Fruit fly (Drosophila melanogaster): ENCODE data around the gene Osi21.

The Osi21 gene

dm6 chr2L:11322800-11323199, 37.3 kb upstream of the Osi21 start:
- no peak for TF ChIP-seq CG34367 (tag; optimal IDR thresholded peaks at IDR 0.05)
- TF ChIP-seq CG10348 (GFP tag; IDR thresholded peaks at IDR 0.05), result no peak
- no peak for TF ChIP-seq Snoo (tag; optimal IDR thresholded peaks at IDR 0.05)
- TF ChIP-seq CG15710 (tag; optimal IDR thresholded peaks at IDR 0.05), result no peak
- TF ChIP-seq EcR (GFP tag; optimal IDR thresholded peaks at IDR 0.05), result no peak
- no peak for TF ChIP-seq CG32121 (GFP tag; IDR thresholded peaks at IDR 0.05)
- no peak for TF ChIP-seq CG13204 (GFP tag; optimal IDR thresholded peaks at IDR 0.05)
- TF ChIP-seq CG8301 (tag; optimal IDR thresholded peaks at IDR 0.05), result no peak
- no peak for TF ChIP-seq Pif1A (GFP tag; optimal IDR thresholded peaks at IDR 0.05)
- TF ChIP-seq CG8159 (tag; optimal IDR thresholded peaks at IDR 0.05), result no peak
- no peak for TF ChIP-seq CG14655 (GFP tag; optimal IDR thresholded peaks at IDR 0.05)
- no peak for TF ChIP-seq CG9948 (tag; optimal IDR thresholded peaks at IDR 0.05)
- no peak for TF ChIP-seq D1 (tag; optimal IDR thresholded peaks at IDR 0.05)
- TF ChIP-seq rn (GFP tag; IDR thresholded peaks at IDR 0.05), result no peak
- no peak for TF ChIP-seq CG4496 (GFP tag; IDR thresholded peaks at IDR 0.05)
- TF ChIP-seq Pif1B (GFP tag; optimal IDR thresholded peaks at IDR 0.05), result no peak

- TF ChIP-seq CG17806 (tag; optimal IDR thresholded peaks at IDR 0.05), result peak; percentile 33
- peak; percentile 15 for TF ChIP-seq CG15710 (tag; optimal IDR thresholded peaks at IDR 0.05)
- TF ChIP-seq CG13204 (GFP tag; optimal IDR thresholded peaks at IDR 0.05), result no peak
- peak; percentile 11 for TF ChIP-seq CG8301 (tag; optimal IDR thresholded peaks at IDR 0.05)
- peak; percentile 19 for TF ChIP-seq CG14655 (GFP tag; optimal IDR thresholded peaks at IDR 0.05)
- no peak for TF ChIP-seq CG10348 (GFP tag; IDR thresholded peaks at IDR 0.05)
- TF ChIP-seq D1 (tag; optimal IDR thresholded peaks at IDR 0.05), result no peak
- no peak for TF ChIP-seq Snoo (tag; optimal IDR thresholded peaks at IDR 0.05)
- TF ChIP-seq CG9948 (tag; optimal IDR thresholded peaks at IDR 0.05), result peak; percentile 31
- TF ChIP-seq CG8159 (tag; optimal IDR thresholded peaks at IDR 0.05), result peak; percentile 40
Observed at dm6 chr2L:11322115-11322514, 36.6 kb upstream of the Osi21 start.

dm6 chr2L:11319221-11319620, 33.7 kb upstream of the Osi21 start:
- TF ChIP-seq CG8301 (tag; optimal IDR thresholded peaks at IDR 0.05) (peak; percentile 11), CG14655 (GFP tag; optimal IDR thresholded peaks at IDR 0.05) (peak; percentile 26), CG15710 (tag; optimal IDR thresholded peaks at IDR 0.05) (peak; percentile 7), Pif1A (GFP tag; optimal IDR thresholded peaks at IDR 0.05) (no peak), CG12605 (GFP tag; IDR thresholded peaks at IDR 0.05) (no peak)

dm6 chr2L:11318464-11318863, 33.0 kb upstream of the Osi21 start:
- TF ChIP-seq gl (tag; optimal IDR thresholded peaks at IDR 0.05), result no peak
- TF ChIP-seq CG17806 (tag; optimal IDR thresholded peaks at IDR 0.05), result no peak
- no peak for TF ChIP-seq CG8301 (tag; optimal IDR thresholded peaks at IDR 0.05)
- TF ChIP-seq EcR (GFP tag; optimal IDR thresholded peaks at IDR 0.05), result no peak

dm6 chr2L:11317655-11318278, 32.3 kb upstream of the Osi21 start:
- TF ChIP-seq CG8159 (tag; optimal IDR thresholded peaks at IDR 0.05) (no peak), CG34367 (tag; optimal IDR thresholded peaks at IDR 0.05) (no peak), Ets98B (GFP tag; IDR thresholded peaks at IDR 0.05) (no peak), CG32121 (GFP tag; IDR thresholded peaks at IDR 0.05) (no peak), D1 (tag; optimal IDR thresholded peaks at IDR 0.05) (no peak), CG4496 (GFP tag; IDR thresholded peaks at IDR 0.05) (no peak), CG15710 (tag; optimal IDR thresholded peaks at IDR 0.05) (no peak), gl (tag; optimal IDR thresholded peaks at IDR 0.05) (no peak), CG10348 (GFP tag; IDR thresholded peaks at IDR 0.05) (no peak), CG9948 (tag; optimal IDR thresholded peaks at IDR 0.05) (no peak), CG12605 (GFP tag; IDR thresholded peaks at IDR 0.05) (no peak), CG13204 (GFP tag; optimal IDR thresholded peaks at IDR 0.05) (no peak), CG8301 (tag; optimal IDR thresholded peaks at IDR 0.05) (no peak), Pif1B (GFP tag; optimal IDR thresholded peaks at IDR 0.05) (no peak), Pif1A (GFP tag; optimal IDR thresholded peaks at IDR 0.05) (no peak)

- TF ChIP-seq CG8301 (tag; optimal IDR thresholded peaks at IDR 0.05) (no peak), CG13204 (GFP tag; optimal IDR thresholded peaks at IDR 0.05) (no peak), EcR (GFP tag; optimal IDR thresholded peaks at IDR 0.05) (no peak), gl (tag; optimal IDR thresholded peaks at IDR 0.05) (no peak), CG32121 (GFP tag; IDR thresholded peaks at IDR 0.05) (no peak), fd96Ca (GFP tag; IDR thresholded peaks at IDR 0.05) (no peak), CG17806 (tag; optimal IDR thresholded peaks at IDR 0.05) (no peak)
Observed at dm6 chr2L:11309806-11310205, 24.3 kb upstream of the Osi21 start.

- TF ChIP-seq EcR (GFP tag; optimal IDR thresholded peaks at IDR 0.05) (no peak), CG9948 (tag; optimal IDR thresholded peaks at IDR 0.05) (peak; percentile 47), Pif1A (GFP tag; optimal IDR thresholded peaks at IDR 0.05) (no peak), CG14655 (GFP tag; optimal IDR thresholded peaks at IDR 0.05) (peak; percentile 16), rn (GFP tag; IDR thresholded peaks at IDR 0.05) (no peak), Pif1B (GFP tag; optimal IDR thresholded peaks at IDR 0.05) (no peak), CG12605 (GFP tag; IDR thresholded peaks at IDR 0.05) (no peak), CG32121 (GFP tag; IDR thresholded peaks at IDR 0.05) (no peak), Ets98B (GFP tag; IDR thresholded peaks at IDR 0.05) (no peak), CG13204 (GFP tag; optimal IDR thresholded peaks at IDR 0.05) (no peak), fd96Ca (GFP tag; IDR thresholded peaks at IDR 0.05) (no peak), D1 (tag; optimal IDR thresholded peaks at IDR 0.05) (no peak), Snoo (tag; optimal IDR thresholded peaks at IDR 0.05) (no peak), CG10348 (GFP tag; IDR thresholded peaks at IDR 0.05) (no peak), CG34367 (tag; optimal IDR thresholded peaks at IDR 0.05) (peak; percentile 61), gl (tag; optimal IDR thresholded peaks at IDR 0.05) (no peak), CG8159 (tag; optimal IDR thresholded peaks at IDR 0.05) (peak; percentile 17), CG4496 (GFP tag; IDR thresholded peaks at IDR 0.05) (no peak), CG15710 (tag; optimal IDR thresholded peaks at IDR 0.05) (peak; percentile 82), CG17806 (tag; optimal IDR thresholded peaks at IDR 0.05) (peak; percentile 20), CG8301 (tag; optimal IDR thresholded peaks at IDR 0.05) (no peak)
Observed at dm6 chr2L:11307072-11307471, 21.6 kb upstream of the Osi21 start.

All from whole organism, pupa.